Worm (Caenorhabditis elegans) whole organism, midembryonic: ENCODE results near the gene T05H4.15.

Experiments used
- T22C8.4 ChIP-seq: fragments of 200-800 bp; sonication (Bioruptor generic); IDR thresholded peaks from 2 replicates; pipeline ENCODE4 v1.3.6; 2022; ENCODE audit warnings: missing genetic modification characterization, missing compliant biosample characterization
- cog-1 ChIP-seq: sonication (generic microtip); optimal IDR thresholded peaks from 2 replicates; lab custom pipeline; 2016; ENCODE audit warnings: missing genetic modification characterization, missing compliant biosample characterization
- flt-1 ChIP-seq: fragments of 200-800 bp; sonication (Bioruptor generic); IDR thresholded peaks from 2 replicates; pipeline ENCODE4 v1.3.6; 2022; ENCODE audit warnings: missing genetic modification characterization, missing compliant biosample characterization
- klf-2 ChIP-seq: fragments of 200-800 bp; sonication (Bioruptor generic); conservative IDR thresholded peaks from 2 replicates; pipeline ENCODE4 v1.3.6; 2022; ENCODE audit warnings: missing genetic modification reagents, missing genetic modification characterization, missing compliant biosample characterization
- med-1 ChIP-seq: sonication (generic microtip); optimal IDR thresholded peaks from 2 replicates; lab custom pipeline; 2017; ENCODE audit warnings: missing genetic modification characterization, mild to moderate bottlenecking, missing compliant biosample characterization, antibody characterized with exemption, missing genetic modification reagents; ENCODE audit not compliant: insufficient read depth
- ref-1 ChIP-seq: fragments of 200-800 bp; sonication (Bioruptor generic); conservative IDR thresholded peaks from 2 replicates; pipeline ENCODE4 v1.3.6; 2022; ENCODE audit warnings: missing genetic modification reagents, missing genetic modification characterization, missing compliant biosample characterization
- tab-1 ChIP-seq: fragments of 200-800 bp; sonication (Bioruptor generic); IDR thresholded peaks from 2 replicates; pipeline ENCODE4 v1.3.6; 2022; ENCODE audit warnings: missing genetic modification characterization, missing compliant biosample characterization
- ztf-23 ChIP-seq: fragments of 200-800 bp; sonication (Bioruptor generic); IDR thresholded peaks from 2 replicates; pipeline ENCODE4 v1.3.6; 2022; ENCODE audit warnings: missing genetic modification reagents, missing genetic modification characterization, missing compliant biosample characterization
- ztf-29 ChIP-seq: fragments of 200-800 bp; sonication (Bioruptor generic); IDR thresholded peaks from 2 replicates; pipeline ENCODE4 v1.3.6; 2022; ENCODE audit warnings: missing genetic modification reagents, missing genetic modification characterization, missing compliant biosample characterization

The T05H4.15 gene

DNA sequence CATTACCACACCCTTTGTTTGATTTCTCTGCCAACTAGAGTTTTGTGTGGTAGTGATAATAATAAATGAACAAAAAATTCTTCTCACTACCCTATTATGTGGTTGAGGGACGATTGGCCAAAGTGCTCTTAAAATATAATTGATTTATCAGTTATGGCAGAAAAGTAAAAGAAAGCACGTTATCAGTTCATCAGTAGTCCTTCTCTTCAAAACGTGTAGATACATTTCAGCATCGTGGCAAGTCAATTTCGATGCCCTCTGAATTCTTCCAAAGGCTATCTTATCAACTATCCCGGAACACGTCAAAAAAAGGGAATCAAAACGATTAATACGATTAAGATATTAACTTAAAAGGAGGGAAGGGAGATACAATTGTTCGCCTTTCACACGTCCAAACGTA lies 28.5 kb downstream of the T05H4.15 start:
- TF ChIP-seq med-1 (GFP tag; lab: Kevin White, UChicago) (no peak), T22C8.4 (GFP tag; lab: Robert Waterston, UW) (no peak), flt-1 (GFP tag; lab: Robert Waterston, UW) (no peak), ref-1 (GFP tag; lab: Robert Waterston, UW) (no peak), klf-2 (GFP tag; lab: Robert Waterston, UW) (no peak), tab-1 (no peak), ztf-23 (GFP tag; lab: Robert Waterston, UW) (no peak), cog-1 (tag; lab: Kevin White, UChicago) (no peak), ztf-29 (no peak)

ce11 chrV:6411161-6411560 lies 30.4 kb downstream of the T05H4.15 start:
- TF ChIP-seq ztf-23 (GFP tag; lab: Robert Waterston, UW) (no peak), klf-2 (GFP tag; lab: Robert Waterston, UW) (no peak), ref-1 (GFP tag; lab: Robert Waterston, UW) (no peak), cog-1 (tag; lab: Kevin White, UChicago) (no peak), ztf-29 (no peak), flt-1 (GFP tag; lab: Robert Waterston, UW) (no peak), T22C8.4 (GFP tag; lab: Robert Waterston, UW) (no peak), tab-1 (no peak), med-1 (GFP tag; lab: Kevin White, UChicago) (no peak)

DNA sequence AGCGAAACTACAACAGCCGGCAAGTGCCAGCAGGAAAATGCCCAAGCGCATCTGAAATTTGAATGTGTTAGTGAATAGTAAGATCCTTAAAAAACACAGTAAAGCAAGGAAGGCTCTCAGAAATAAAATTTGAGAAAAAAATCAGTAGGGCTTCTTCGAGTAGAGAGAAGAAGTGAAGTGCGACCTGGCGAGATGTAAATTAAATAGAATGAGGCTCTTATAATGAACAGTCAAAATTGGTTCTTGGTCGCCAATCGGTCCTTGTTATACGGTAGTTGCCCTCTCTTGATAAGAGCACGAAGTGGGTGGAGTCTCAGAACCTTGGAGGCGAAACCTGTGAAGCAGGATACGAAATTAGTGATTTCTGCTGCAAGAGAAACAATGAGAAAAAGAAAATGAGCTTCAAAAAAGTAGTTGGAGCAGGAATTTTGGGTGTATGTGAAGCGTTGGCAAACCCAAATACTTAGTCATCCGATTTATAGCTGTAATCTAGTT lies 32.7 kb downstream of the T05H4.15 start, which contains the start of gene bcf-1:
Gene bcf-1, minus strand, starts transcription at position 51 of the 495 bp plus-strand sequence.
- TF ChIP-seq tab-1 (no peak), ref-1 (GFP tag; lab: Robert Waterston, UW) (no peak), klf-2 (GFP tag; lab: Robert Waterston, UW) (no peak)

DNA sequence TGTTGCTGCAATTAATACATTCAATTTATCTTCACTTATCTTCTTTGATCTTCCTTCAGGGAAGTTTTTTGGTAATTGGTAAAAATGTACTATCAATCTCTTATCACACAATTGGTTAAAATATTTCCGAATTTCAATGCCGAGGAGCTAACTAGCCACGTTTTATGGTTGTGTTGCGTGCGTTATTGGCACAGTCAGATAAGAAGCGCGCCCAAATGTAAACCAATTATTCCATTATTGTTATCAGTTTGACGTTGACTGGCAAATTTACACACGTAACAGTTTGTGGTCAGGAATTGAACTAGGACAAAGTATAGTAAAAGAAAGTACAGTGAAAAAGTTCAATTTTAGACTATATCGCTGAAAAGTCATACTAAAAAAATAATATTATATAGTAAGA lies 33.9 kb downstream of the T05H4.15 start:
- TF ChIP-seq med-1 (GFP tag; lab: Kevin White, UChicago) (no peak), tab-1 (no peak), T22C8.4 (GFP tag; lab: Robert Waterston, UW) (no peak), flt-1 (GFP tag; lab: Robert Waterston, UW) (no peak), ref-1 (GFP tag; lab: Robert Waterston, UW) (no peak), cog-1 (tag; lab: Kevin White, UChicago) (no peak), ztf-23 (GFP tag; lab: Robert Waterston, UW) (no peak)

DNA sequence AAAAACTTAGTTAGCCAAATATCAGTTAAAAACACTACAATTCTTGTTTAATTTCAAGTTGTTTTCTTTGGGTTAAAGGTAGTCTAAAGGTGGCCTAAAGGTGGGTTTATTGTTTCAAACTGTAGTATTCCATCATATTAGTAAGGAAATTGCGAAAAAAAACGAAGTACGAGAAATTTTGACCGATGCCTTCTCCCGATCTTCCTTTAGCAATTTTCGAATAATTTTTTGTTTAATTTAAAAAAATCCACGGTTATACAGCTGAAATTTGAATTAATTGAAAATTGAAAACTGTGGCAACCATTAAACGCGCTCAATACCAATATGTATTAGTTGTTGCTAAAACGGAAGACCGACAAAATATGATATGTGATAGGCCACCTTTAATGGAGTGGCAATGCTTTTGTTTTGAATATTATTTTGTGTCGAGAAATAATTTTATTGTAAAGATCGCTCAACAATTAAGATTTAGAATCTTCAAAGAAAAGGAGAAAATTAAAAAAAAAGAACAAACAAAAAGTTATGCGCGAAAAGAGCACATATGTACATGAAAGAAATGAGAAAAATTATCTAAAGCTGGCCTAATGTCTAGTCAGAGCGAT lies 40.5 kb downstream of the T05H4.15 start:
- TF ChIP-seq cog-1 (tag; lab: Kevin White, UChicago) = no peak
- no peak for TF ChIP-seq ztf-23 (GFP tag; lab: Robert Waterston, UW)
- TF ChIP-seq med-1 (GFP tag; lab: Kevin White, UChicago) = no peak

- TF ChIP-seq ztf-23 (GFP tag; lab: Robert Waterston, UW) (no peak), cog-1 (tag; lab: Kevin White, UChicago) (no peak), tab-1 (no peak), T22C8.4 (GFP tag; lab: Robert Waterston, UW) (no peak), klf-2 (GFP tag; lab: Robert Waterston, UW) (no peak), ztf-29 (no peak), ref-1 (GFP tag; lab: Robert Waterston, UW) (no peak), med-1 (GFP tag; lab: Kevin White, UChicago) (no peak), flt-1 (GFP tag; lab: Robert Waterston, UW) (no peak)
Observed at ce11 chrV:6400528-6400927, 41.0 kb downstream of the T05H4.15 start.

DNA sequence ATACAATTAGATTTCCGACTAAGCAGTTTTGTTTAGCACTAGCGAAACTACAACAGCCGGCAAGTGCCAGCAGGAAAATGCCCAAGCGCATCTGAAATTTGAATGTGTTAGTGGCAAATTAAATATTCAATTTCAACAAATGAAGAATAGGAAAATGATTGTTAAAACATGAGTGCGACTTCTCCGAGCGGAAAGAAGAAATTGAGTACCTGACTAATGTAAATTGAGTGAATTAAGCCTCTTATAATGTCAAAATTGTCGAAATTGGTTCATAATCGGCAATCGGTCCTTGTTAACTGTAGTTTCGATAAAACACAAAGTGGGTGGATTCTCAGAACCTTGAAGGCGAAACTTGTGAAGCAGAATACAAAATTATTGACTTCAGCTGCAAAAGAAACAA lies 41.7 kb downstream of the T05H4.15 start, which contains the start of gene gfi-1:
Gene gfi-1, minus strand, starts transcription at position 101 of the 400 bp plus-strand sequence.
- TF ChIP-seq ztf-29 (no peak), ztf-23 (GFP tag; lab: Robert Waterston, UW) (no peak), med-1 (GFP tag; lab: Kevin White, UChicago) (no peak), T22C8.4 (GFP tag; lab: Robert Waterston, UW) (no peak), cog-1 (tag; lab: Kevin White, UChicago) (no peak), flt-1 (GFP tag; lab: Robert Waterston, UW) (no peak), ref-1 (GFP tag; lab: Robert Waterston, UW) (no peak), tab-1 (no peak), klf-2 (GFP tag; lab: Robert Waterston, UW) (no peak)

ce11 chrV:6398922-6399321 lies 42.6 kb downstream of the T05H4.15 start:
- no peak for TF ChIP-seq ztf-29
